Worm (Caenorhabditis elegans): ENCODE results near the gene F46C8.3.

DNA sequence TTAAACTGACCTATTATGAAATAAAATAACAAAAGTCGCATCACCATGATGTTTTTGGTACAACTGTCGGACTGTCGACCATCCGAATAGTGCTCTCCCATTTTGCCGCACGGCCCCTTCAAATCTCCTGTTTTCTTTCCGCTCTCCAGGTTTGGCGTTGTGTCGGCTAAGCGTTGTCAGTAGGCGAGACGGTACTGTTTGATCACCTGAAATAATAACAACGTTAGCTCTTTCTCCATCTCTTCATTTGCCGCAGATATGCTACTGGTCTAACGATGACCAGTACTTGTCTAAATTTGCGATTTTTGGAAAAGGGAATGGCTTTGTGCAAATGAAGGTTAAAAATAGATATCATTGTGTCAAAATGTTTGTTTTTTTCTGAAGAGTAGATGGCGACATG, 5.8 kb upstream of the F46C8.3 start, which contains the start of gene chts-1:
- TF ChIP-seq ztf-29 (GFP tag; IDR thresholded peaks at IDR 0.05) (no peak), ref-1 (GFP tag; conservative IDR thresholded peaks at IDR 0.05) (no peak), klf-2 (GFP tag; conservative IDR thresholded peaks at IDR 0.05) (no peak)

Data from whole organism, midembryonic.